Worm (Caenorhabditis elegans) whole organism, L2 larva: ENCODE results near the gene mbk-2.

Source experiments
- C34F6.9 ChIP-seq: fragments of 150-350 bp; optimal IDR thresholded peaks from 2 replicates; lab custom pipeline; 2014; ENCODE audit warnings: missing biosample characterization, missing genetic modification characterization
- F13H6.1 ChIP-seq: sonication (generic microtip); optimal IDR thresholded peaks from 2 replicates; lab custom pipeline; 2016; ENCODE audit warnings: missing genetic modification characterization, missing compliant biosample characterization
- R02D3.7 ChIP-seq: fragments of 150-350 bp; optimal IDR thresholded peaks from 2 replicates; lab custom pipeline; 2014; ENCODE audit warnings: missing biosample characterization, missing genetic modification characterization
- Y55F3AM.14 ChIP-seq: fragments of 200-800 bp; sonication (Bioruptor generic); optimal IDR thresholded peaks from 2 replicates; lab custom pipeline; 2018; ENCODE audit warnings: mild to moderate bottlenecking, missing genetic modification characterization, missing compliant biosample characterization
- ZK546.5 ChIP-seq: sonication (generic microtip); optimal IDR thresholded peaks from 2 replicates; lab custom pipeline; 2017; ENCODE audit warnings: missing biosample characterization, missing genetic modification characterization
- alr-1 ChIP-seq: fragments of 150-350 bp; optimal IDR thresholded peaks from 2 replicates; lab custom pipeline; 2014; ENCODE audit warnings: missing biosample characterization, missing genetic modification characterization
- aly-2 ChIP-seq: fragments of 150-350 bp; optimal IDR thresholded peaks from 2 replicates; lab custom pipeline; 2014; ENCODE audit warnings: missing biosample characterization, missing genetic modification characterization
- ama-1 ChIP-seq: fragments of 150-350 bp; optimal IDR thresholded peaks from 2 replicates; lab custom pipeline; 2018; ENCODE audit warnings: inconsistent platforms
- blmp-1 ChIP-seq: sonication (generic microtip); optimal IDR thresholded peaks from 2 replicates; lab custom pipeline; 2017; ENCODE audit warnings: missing genetic modification characterization, mild to moderate bottlenecking, missing compliant biosample characterization, antibody characterized with exemption, moderate library complexity; ENCODE audit not compliant: insufficient read depth
- ceh-16 ChIP-seq: fragments of 150-350 bp; optimal IDR thresholded peaks from 2 replicates; lab custom pipeline; 2014; ENCODE audit warnings: missing biosample characterization, missing genetic modification characterization
- ceh-82 ChIP-seq: fragments of 150-350 bp; optimal IDR thresholded peaks from 2 replicates; lab custom pipeline; 2014; ENCODE audit warnings: missing biosample characterization, missing genetic modification characterization
- crh-2 ChIP-seq: sonication (generic microtip); optimal IDR thresholded peaks from 2 replicates; lab custom pipeline; 2017; ENCODE audit warnings: missing biosample characterization, missing genetic modification characterization
- dmd-4 ChIP-seq: sonication (generic microtip); optimal IDR thresholded peaks from 2 replicates; lab custom pipeline; 2017; ENCODE audit warnings: missing biosample characterization, missing genetic modification characterization
- egl-27 ChIP-seq: sonication (generic microtip); optimal IDR thresholded peaks from 3 replicates; lab custom pipeline; 2017; ENCODE audit warnings: missing biosample characterization, missing genetic modification reagents, missing genetic modification characterization
- elt-1 ChIP-seq: fragments of 150-350 bp; optimal IDR thresholded peaks from 2 replicates; lab custom pipeline; 2014; ENCODE audit warnings: missing biosample characterization, missing genetic modification characterization
- elt-3 ChIP-seq: sonication (generic microtip); optimal IDR thresholded peaks from 2 replicates; lab custom pipeline; 2017; ENCODE audit warnings: missing biosample characterization, missing genetic modification characterization
- fos-1 ChIP-seq: fragments of 150-350 bp; optimal IDR thresholded peaks from 2 replicates; lab custom pipeline; 2014; ENCODE audit warnings: missing biosample characterization, missing genetic modification characterization
- gmeb-1 ChIP-seq: fragments of 150-350 bp; optimal IDR thresholded peaks from 2 replicates; lab custom pipeline; 2014; ENCODE audit warnings: missing biosample characterization, missing genetic modification characterization
- lin-11 ChIP-seq: fragments of 150-350 bp; sonication (generic microtip); optimal IDR thresholded peaks from 2 replicates; lab custom pipeline; 2014; ENCODE audit warnings: missing biosample characterization, missing genetic modification characterization, inconsistent platforms, mixed read lengths
- lin-13 ChIP-seq: fragments of 150-350 bp; optimal IDR thresholded peaks from 2 replicates; lab custom pipeline; 2014; ENCODE audit warnings: missing biosample characterization, missing genetic modification reagents, missing genetic modification characterization
- lin-39 ChIP-seq: fragments of 150-350 bp; optimal IDR thresholded peaks from 2 replicates; lab custom pipeline; 2014; ENCODE audit warnings: missing biosample characterization, missing genetic modification reagents, missing genetic modification characterization
- lsy-2 ChIP-seq, 2 experiments: fragments of 150-350 bp in 1 of 2; sonication (generic microtip) in 1 of 2; optimal IDR thresholded peaks; 2 replicates each; lab custom pipeline; 2014 to 2017; ENCODE audit warnings: missing biosample characterization in 2 of 2, missing genetic modification characterization in 2 of 2
- mab-5 ChIP-seq: fragments of 150-350 bp; optimal IDR thresholded peaks from 2 replicates; lab custom pipeline; 2014; ENCODE audit warnings: missing biosample characterization, missing genetic modification characterization
- mbf-1 ChIP-seq: sonication (generic microtip); optimal IDR thresholded peaks from 2 replicates; lab custom pipeline; 2017; ENCODE audit warnings: missing biosample characterization, missing genetic modification characterization
- mdl-1 ChIP-seq, 2 experiments: fragments of 150-350 bp in 1 of 2; sonication (generic microtip) in 1 of 2; optimal IDR thresholded peaks; 2 replicates each; lab custom pipeline; 2017; ENCODE audit warnings: missing biosample characterization in 2 of 2, missing genetic modification characterization in 2 of 2
- nhr-10 ChIP-seq: sonication (generic microtip); optimal IDR thresholded peaks from 2 replicates; lab custom pipeline; 2017; ENCODE audit warnings: missing biosample characterization, missing genetic modification characterization
- nhr-11 ChIP-seq: fragments of 150-350 bp; optimal IDR thresholded peaks from 2 replicates; lab custom pipeline; 2014; ENCODE audit warnings: missing biosample characterization, missing genetic modification characterization
- nhr-12 ChIP-seq: fragments of 150-350 bp; optimal IDR thresholded peaks from 2 replicates; lab custom pipeline; 2014; ENCODE audit warnings: missing biosample characterization, missing genetic modification characterization
- nhr-129 ChIP-seq: fragments of 150-350 bp; optimal IDR thresholded peaks from 2 replicates; lab custom pipeline; 2014; ENCODE audit warnings: missing biosample characterization, missing genetic modification characterization
- nhr-21 ChIP-seq: fragments of 150-350 bp; optimal IDR thresholded peaks from 2 replicates; lab custom pipeline; 2014; ENCODE audit warnings: missing biosample characterization, missing genetic modification characterization
- nhr-23 ChIP-seq: fragments of 150-350 bp; optimal IDR thresholded peaks from 2 replicates; lab custom pipeline; 2014; ENCODE audit warnings: missing biosample characterization, missing genetic modification reagents, missing genetic modification characterization
- nhr-237 ChIP-seq: fragments of 150-350 bp; optimal IDR thresholded peaks from 2 replicates; lab custom pipeline; 2014; ENCODE audit warnings: missing biosample characterization, missing genetic modification characterization
- nhr-25 ChIP-seq: fragments of 150-350 bp; sonication (generic microtip); optimal IDR thresholded peaks from 3 replicates; lab custom pipeline; 2014; ENCODE audit warnings: missing biosample characterization, missing genetic modification characterization
- nhr-6 ChIP-seq: fragments of 150-350 bp; optimal IDR thresholded peaks from 2 replicates; lab custom pipeline; 2014; ENCODE audit warnings: missing biosample characterization, missing genetic modification characterization
- nhr-77 ChIP-seq: fragments of 150-350 bp; optimal IDR thresholded peaks from 2 replicates; lab custom pipeline; 2014; ENCODE audit warnings: missing biosample characterization, missing genetic modification characterization
- peb-1 ChIP-seq: fragments of 150-350 bp; optimal IDR thresholded peaks from 2 replicates; lab custom pipeline; 2014; ENCODE audit warnings: missing biosample characterization, missing genetic modification characterization
- sem-4 ChIP-seq: fragments of 150-350 bp; optimal IDR thresholded peaks from 2 replicates; lab custom pipeline; 2014; ENCODE audit warnings: missing biosample characterization, missing genetic modification reagents, missing genetic modification characterization
- skn-1 ChIP-seq: sonication (generic microtip); optimal IDR thresholded peaks from 2 replicates; lab custom pipeline; 2017; ENCODE audit warnings: missing biosample characterization, missing genetic modification characterization
- sma-3 ChIP-seq: sonication (generic microtip); optimal IDR thresholded peaks from 2 replicates; lab custom pipeline; 2016; ENCODE audit warnings: missing genetic modification reagents, missing genetic modification characterization, missing compliant biosample characterization
- sma-9 ChIP-seq, 2 experiments: fragments of 150-350 bp in 1 of 2; sonication (generic microtip) in 1 of 2; optimal IDR thresholded peaks; 2 replicates each; lab custom pipeline; 2014 to 2016; ENCODE audit warnings: missing genetic modification characterization in 2 of 2, mild to moderate bottlenecking in 1 of 2, missing biosample characterization in 1 of 2, missing compliant biosample characterization in 1 of 2, missing genetic modification reagents in 1 of 2, moderate library complexity in 1 of 2
- snpc-4 ChIP-seq: fragments of 150-350 bp; optimal IDR thresholded peaks from 2 replicates; lab custom pipeline; 2014; ENCODE audit warnings: missing biosample characterization, missing genetic modification characterization
- unc-39 ChIP-seq: fragments of 150-350 bp; optimal IDR thresholded peaks from 2 replicates; lab custom pipeline; 2014; ENCODE audit warnings: missing biosample characterization, missing genetic modification characterization
- unc-55 ChIP-seq: fragments of 150-350 bp; sonication (generic microtip); optimal IDR thresholded peaks from 3 replicates; lab custom pipeline; 2014; ENCODE audit warnings: missing biosample characterization, missing genetic modification reagents, missing genetic modification characterization
- unc-62 ChIP-seq: fragments of 150-350 bp; optimal IDR thresholded peaks from 2 replicates; lab custom pipeline; 2014; ENCODE audit warnings: missing biosample characterization, missing genetic modification reagents, missing genetic modification characterization
- zag-1 ChIP-seq: fragments of 150-350 bp; optimal IDR thresholded peaks from 2 replicates; lab custom pipeline; 2014; ENCODE audit warnings: missing biosample characterization, missing genetic modification characterization
- ztf-1 ChIP-seq: fragments of 200-800 bp; sonication (Bioruptor generic); conservative IDR thresholded peaks from 2 replicates; pipeline ENCODE4 v1.3.6; 2022; ENCODE audit warnings: missing genetic modification characterization, missing compliant biosample characterization
- ztf-11 ChIP-seq: sonication (generic microtip); optimal IDR thresholded peaks from 2 replicates; lab custom pipeline; 2017; ENCODE audit warnings: missing biosample characterization, missing genetic modification characterization
- ztf-4 ChIP-seq: fragments of 150-350 bp; optimal IDR thresholded peaks from 2 replicates; lab custom pipeline; 2014; ENCODE audit warnings: missing biosample characterization, missing genetic modification characterization

Gene mbk-2

ce11 chrIV:13025853-13026343, 16.9 kb downstream of the mbk-2 start:
- peak; percentile 12 for TF ChIP-seq lin-13 (GFP tag; lab: Kevin White, UChicago)
- no peak for TF ChIP-seq peb-1 (tag; lab: Kevin White, UChicago)
- no peak for TF ChIP-seq ZK546.5
- TF ChIP-seq mdl-1 (tag; optimal IDR thresholded peaks at IDR 0.05; lab: Kevin White, UChicago) = peak; percentile 7 to 46
- TF ChIP-seq dmd-4 = no peak
- no peak for TF ChIP-seq sma-3
- peak; percentile 1 to 23 for TF ChIP-seq lsy-2 (tag; optimal IDR thresholded peaks at IDR 0.05; lab: Kevin White, UChicago)
- no peak for TF ChIP-seq lin-39 (tag; lab: Kevin White, UChicago)
- no peak for TF ChIP-seq skn-1 (tag; lab: Kevin White, UChicago)
- TF ChIP-seq ceh-82 (tag; lab: Kevin White, UChicago) = no peak
- TF ChIP-seq C34F6.9 (tag; lab: Kevin White, UChicago) = peak; percentile 58
- peak; percentile 17 for TF ChIP-seq zag-1
- peak; percentile 75 for TF ChIP-seq unc-55 (GFP tag; lab: Kevin White, UChicago)
- no peak for TF ChIP-seq sem-4 (tag; lab: Kevin White, UChicago)
- TF ChIP-seq ztf-1 = no peak
- TF ChIP-seq ceh-16 (tag; lab: Kevin White, UChicago) = no peak
- TF ChIP-seq nhr-23 (tag; lab: Kevin White, UChicago) = no peak
- no peak for TF ChIP-seq blmp-1 (tag; lab: Kevin White, UChicago)
- no peak for TF ChIP-seq nhr-21 (tag; lab: Kevin White, UChicago)
- TF ChIP-seq gmeb-1 (tag; lab: Kevin White, UChicago) = no peak
- TF ChIP-seq aly-2 (tag; lab: Kevin White, UChicago) = no peak
- TF ChIP-seq elt-1 (tag; lab: Kevin White, UChicago) = no peak
- TF ChIP-seq Y55F3AM.14 (GFP tag; lab: Kevin White, UChicago) = peak; percentile 44
- TF ChIP-seq ama-1 (lab: Kevin White, UChicago) = no peak
- no peak for TF ChIP-seq sma-9 (GFP tag; optimal IDR thresholded peaks at IDR 0.05; lab: Kevin White, UChicago)
- no peak for TF ChIP-seq sma-9 (tag; optimal IDR thresholded peaks at IDR 0.05; lab: Kevin White, UChicago)
- TF ChIP-seq elt-3 (tag; lab: Kevin White, UChicago) = no peak
- TF ChIP-seq nhr-12 = no peak
- no peak for TF ChIP-seq nhr-77 (tag; lab: Kevin White, UChicago)
- TF ChIP-seq F13H6.1 (tag; lab: Kevin White, UChicago) = peak; percentile 49
- no peak for TF ChIP-seq unc-39 (tag; lab: Kevin White, UChicago)
- no peak for TF ChIP-seq snpc-4 (tag; lab: Kevin White, UChicago)
- TF ChIP-seq nhr-129 (tag; lab: Kevin White, UChicago) = peak; percentile 81
- TF ChIP-seq mab-5 = no peak
- TF ChIP-seq crh-2 = peak; percentile 58
- no peak for TF ChIP-seq nhr-10
- TF ChIP-seq nhr-237 (tag; lab: Kevin White, UChicago) = no peak
- TF ChIP-seq R02D3.7 (tag; lab: Kevin White, UChicago) = no peak
- TF ChIP-seq nhr-6 (tag; lab: Kevin White, UChicago) = no peak
- TF ChIP-seq nhr-11 (tag; lab: Kevin White, UChicago) = no peak
- no peak for TF ChIP-seq nhr-25 (tag; lab: Kevin White, UChicago)
- TF ChIP-seq ztf-4 (tag; lab: Kevin White, UChicago) = no peak
- TF ChIP-seq unc-62 (GFP tag; lab: Kevin White, UChicago) = no peak
- TF ChIP-seq egl-27 (tag; lab: Kevin White, UChicago) = peak; percentile 4
- TF ChIP-seq lin-11 = peak; percentile 2
- TF ChIP-seq alr-1 (tag; lab: Kevin White, UChicago) = no peak
- no peak for TF ChIP-seq fos-1 (tag; lab: Kevin White, UChicago)
- no peak for TF ChIP-seq mbf-1
- TF ChIP-seq ztf-11 (tag; lab: Kevin White, UChicago) = no peak
